Worm (Caenorhabditis elegans): Measurements from ENCODE around the gene F10A3.4.

Gene F10A3.4

ce11 chrV:16174109-16174508, 25.2 kb downstream of the F10A3.4 start:
- no peak for TF ChIP-seq bed-1 (GFP tag; IDR thresholded peaks at IDR 0.05)

ce11 chrV:16175227-16175626, 26.3 kb downstream of the F10A3.4 start:
- TF ChIP-seq madf-3 (GFP tag; IDR thresholded peaks at IDR 0.05) (no peak), nhr-80 (tag; optimal IDR thresholded peaks at IDR 0.05) (peak; percentile 32), cebp-2 (GFP tag; IDR thresholded peaks at IDR 0.05) (no peak), aptf-3 (GFP tag; IDR thresholded peaks at IDR 0.05) (no peak)

ce11 chrV:16175757-16176156, 26.9 kb downstream of the F10A3.4 start, which contains the start of gene cyp-33D1:
Gene cyp-33D1 (minus strand): TSS chrV:16175857.
- TF ChIP-seq bed-2 (GFP tag; IDR thresholded peaks at IDR 0.05): no peak

- no peak for TF ChIP-seq lin-54 (GFP tag; optimal IDR thresholded peaks at IDR 0.05)
- TF ChIP-seq F55B11.4 (tag; optimal IDR thresholded peaks at IDR 0.05; ENCODE audit: borderline replicate concordance, insufficient read depth): no peak
- no peak for TF ChIP-seq ccch-3 (GFP tag; optimal IDR thresholded peaks at IDR 0.05)
- TF ChIP-seq hlh-12 (tag; optimal IDR thresholded peaks at IDR 0.05): no peak
- no peak for TF ChIP-seq nhr-80 (tag; optimal IDR thresholded peaks at IDR 0.05)
- no peak for TF ChIP-seq egl-18 (GFP tag; IDR thresholded peaks at IDR 0.05)
- no peak for TF ChIP-seq sptf-2 (GFP tag; optimal IDR thresholded peaks at IDR 0.05)
- TF ChIP-seq nfya-1 (tag; optimal IDR thresholded peaks at IDR 0.05; ENCODE audit: borderline replicate concordance, insufficient read depth): no peak
- no peak for TF ChIP-seq him-1 (tag; optimal IDR thresholded peaks at IDR 0.05)
Observed at ce11 chrV:16180350-16180749, 31.4 kb downstream of the F10A3.4 start, which contains the start of gene str-106. Gene str-106 (plus strand): TSS chrV:16180650.

DNA sequence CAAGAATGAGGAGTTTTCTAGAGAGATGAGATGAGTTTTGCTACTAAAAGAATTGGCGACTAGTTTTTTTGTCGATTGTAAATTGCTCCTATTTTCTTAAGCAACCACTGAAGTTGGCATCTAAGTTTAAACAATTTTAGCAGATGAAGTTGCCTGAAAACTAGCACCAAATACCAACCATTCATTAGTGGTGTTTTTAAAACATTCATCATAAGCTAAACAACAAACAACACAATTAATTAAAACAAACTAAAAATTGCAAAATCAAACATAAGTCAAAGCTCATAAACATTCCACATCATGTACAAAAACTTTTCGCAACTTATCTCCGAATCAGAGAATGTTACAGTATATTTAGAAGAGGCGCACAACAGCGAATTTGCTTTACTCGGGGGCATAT, 33.2 kb downstream of the F10A3.4 start, which contains the start of gene srz-13:
Gene srz-13 (plus strand): TSS at position 301 of the 400 bp plus-strand sequence.
- no peak for TF ChIP-seq K12H6.12 (tag; optimal IDR thresholded peaks at IDR 0.05)
- no peak for TF ChIP-seq ceh-27 (GFP tag; optimal IDR thresholded peaks at IDR 0.05)
- TF ChIP-seq gei-17 (GFP tag; optimal IDR thresholded peaks at IDR 0.05): no peak
- no peak for TF ChIP-seq B0035.1 (tag; optimal IDR thresholded peaks at IDR 0.05)
- TF ChIP-seq Y53F4B.3 (GFP tag; IDR thresholded peaks at IDR 0.05): no peak
- TF ChIP-seq lsy-27 (tag; optimal IDR thresholded peaks at IDR 0.05; ENCODE audit: borderline replicate concordance, insufficient read depth): no peak
- no peak for TF ChIP-seq F22D6.2 (tag; optimal IDR thresholded peaks at IDR 0.05)
- no peak for TF ChIP-seq lin-35 (GFP tag; optimal IDR thresholded peaks at IDR 0.05)
- no peak for TF ChIP-seq zim-3 (tag; optimal IDR thresholded peaks at IDR 0.05)
- TF ChIP-seq snpc-1.3 (tag; optimal IDR thresholded peaks at IDR 0.05; ENCODE audit: insufficient read depth): no peak
- TF ChIP-seq B0261.1 (tag; optimal IDR thresholded peaks at IDR 0.05): no peak
- no peak for TF ChIP-seq zfh-2 (GFP tag; conservative IDR thresholded peaks at IDR 0.05)
- no peak for TF ChIP-seq attf-3 (GFP tag; conservative IDR thresholded peaks at IDR 0.05)
- TF ChIP-seq ceh-58 (GFP tag; IDR thresholded peaks at IDR 0.05): no peak

- TF ChIP-seq tlf-1 (GFP tag; optimal IDR thresholded peaks at IDR 0.05): no peak
- no peak for TF ChIP-seq ceh-79 (tag; optimal IDR thresholded peaks at IDR 0.05)
- no peak for TF ChIP-seq F39B2.1 (GFP tag; IDR thresholded peaks at IDR 0.05)
- TF ChIP-seq dpff-1 (tag; optimal IDR thresholded peaks at IDR 0.05): no peak
- no peak for TF ChIP-seq F22D6.2 (tag; optimal IDR thresholded peaks at IDR 0.05)
- TF ChIP-seq B0019.2 (GFP tag; conservative IDR thresholded peaks at IDR 0.05): no peak
- no peak for TF ChIP-seq nfya-2 (GFP tag; IDR thresholded peaks at IDR 0.05)
- TF ChIP-seq B0336.3 (GFP tag; IDR thresholded peaks at IDR 0.05): no peak
- TF ChIP-seq ztf-6 (GFP tag; IDR thresholded peaks at IDR 0.05): no peak
- TF ChIP-seq madf-6 (GFP tag; IDR thresholded peaks at IDR 0.05): no peak
Observed at ce11 chrV:16182918-16183317, 34.0 kb downstream of the F10A3.4 start, which contains the start of gene srh-277. Gene srh-277 (plus strand): TSS chrV:16183218.
